Fruit fly (Drosophila melanogaster) whole organism, prepupa: Measurements from ENCODE around the gene CG7246.

Experiments
- CG10631 ChIP-seq: fragments of 200-800 bp; sonication (Bioruptor generic); optimal IDR thresholded peaks from 2 replicates; lab custom pipeline; 2016; ENCODE audit warnings: missing biosample characterization, missing genetic modification characterization
- CG10669 ChIP-seq: fragments of 200-800 bp; sonication (Bioruptor generic); optimal IDR thresholded peaks from 3 replicates; lab custom pipeline; 2018; ENCODE audit warnings: missing biosample characterization, mild to moderate bottlenecking, missing genetic modification characterization, moderate library complexity
- CG11294 ChIP-seq: fragments of 200-800 bp; sonication (Bioruptor generic); IDR thresholded peaks from 2 replicates; pipeline ENCODE4 v1.3.6; 2022; ENCODE audit warnings: missing biosample characterization, missing genetic modification characterization
- CG11902 ChIP-seq: fragments of 200-800 bp; sonication (Bioruptor generic); optimal IDR thresholded peaks from 3 replicates; lab custom pipeline; 2016; ENCODE audit warnings: missing biosample characterization, missing genetic modification characterization
- CG15336 ChIP-seq: fragments of 200-800 bp; sonication (Bioruptor generic); IDR thresholded peaks from 2 replicates; pipeline ENCODE4 v1.3.6; 2022; ENCODE audit warnings: missing biosample characterization, missing genetic modification characterization
- CG1621 ChIP-seq: fragments of 200-800 bp; sonication (Bioruptor generic); optimal IDR thresholded peaks from 3 replicates; lab custom pipeline; 2018; ENCODE audit warnings: missing biosample characterization, mild to moderate bottlenecking, missing genetic modification characterization
- CG16779 ChIP-seq: fragments of 200-800 bp; sonication (Bioruptor generic); optimal IDR thresholded peaks from 3 replicates; lab custom pipeline; 2017; ENCODE audit warnings: missing biosample characterization, mild to moderate bottlenecking, missing genetic modification characterization
- CG3032 ChIP-seq: fragments of 200-800 bp; optimal IDR thresholded peaks from 2 replicates; lab custom pipeline; 2019; ENCODE audit warnings: missing biosample characterization, mild to moderate bottlenecking, missing genetic modification characterization, moderate library complexity
- CG31627 ChIP-seq: fragments of 200-800 bp; sonication (Bioruptor generic); optimal IDR thresholded peaks from 3 replicates; lab custom pipeline; 2016; ENCODE audit warnings: missing biosample characterization, missing genetic modification characterization
- CG32006 ChIP-seq: fragments of 200-800 bp; sonication (Bioruptor generic); optimal IDR thresholded peaks from 3 replicates; lab custom pipeline; 2017; ENCODE audit warnings: missing biosample characterization, mild to moderate bottlenecking, missing genetic modification characterization
- CG34406 ChIP-seq: fragments of 200-800 bp; sonication (Bioruptor generic); optimal IDR thresholded peaks from 3 replicates; lab custom pipeline; 2016; ENCODE audit warnings: missing biosample characterization, missing genetic modification characterization
- CG4318 ChIP-seq: fragments of 200-800 bp; sonication (Bioruptor generic); optimal IDR thresholded peaks from 3 replicates; lab custom pipeline; 2017; ENCODE audit warnings: missing biosample characterization, mild to moderate bottlenecking, missing genetic modification characterization
- CG6276 ChIP-seq: fragments of 200-800 bp; sonication (Bioruptor generic); optimal IDR thresholded peaks from 2 replicates; lab custom pipeline; 2017; ENCODE audit warnings: missing biosample characterization, mild to moderate bottlenecking, missing genetic modification characterization
- CG6792 ChIP-seq: fragments of 200-800 bp; sonication (Bioruptor generic); optimal IDR thresholded peaks from 3 replicates; lab custom pipeline; 2016; ENCODE audit warnings: missing biosample characterization, missing genetic modification characterization
- CG6808 ChIP-seq: fragments of 200-800 bp; sonication (Bioruptor generic); optimal IDR thresholded peaks from 3 replicates; lab custom pipeline; 2017; ENCODE audit warnings: missing biosample characterization, missing genetic modification characterization, mild to moderate bottlenecking, moderate library complexity, missing genetic modification reagents
- CG6854 ChIP-seq: fragments of 200-800 bp; sonication (Bioruptor generic); optimal IDR thresholded peaks from 2 replicates; lab custom pipeline; 2017; ENCODE audit warnings: missing biosample characterization, mild to moderate bottlenecking, missing genetic modification characterization
- CG7368 ChIP-seq: fragments of 200-800 bp; sonication (Bioruptor generic); optimal IDR thresholded peaks from 3 replicates; lab custom pipeline; 2016; ENCODE audit warnings: missing biosample characterization, missing genetic modification characterization
- CG8119 ChIP-seq: fragments of 200-800 bp; sonication (Bioruptor generic); IDR thresholded peaks from 3 replicates; pipeline ENCODE4 v1.3.6; 2022; ENCODE audit warnings: missing biosample characterization, missing genetic modification characterization
- CG8319 ChIP-seq: fragments of 200-800 bp; sonication (Bioruptor generic); optimal IDR thresholded peaks from 3 replicates; lab custom pipeline; 2016; ENCODE audit warnings: missing biosample characterization, missing genetic modification characterization
- CG8632 ChIP-seq: fragments of 200-800 bp; sonication (Bioruptor generic); optimal IDR thresholded peaks from 3 replicates; lab custom pipeline; 2016; ENCODE audit warnings: missing biosample characterization, missing genetic modification characterization
- CG9139 ChIP-seq: fragments of 200-800 bp; sonication (Bioruptor generic); optimal IDR thresholded peaks from 3 replicates; lab custom pipeline; 2017; ENCODE audit warnings: missing biosample characterization, mild to moderate bottlenecking, missing genetic modification characterization
- Eip75B ChIP-seq: fragments of 200-800 bp; sonication (Bioruptor generic); optimal IDR thresholded peaks from 3 replicates; lab custom pipeline; 2016; ENCODE audit warnings: missing biosample characterization, missing genetic modification characterization
- Eip93F ChIP-seq: fragments of 200-800 bp; sonication (Bioruptor generic); optimal IDR thresholded peaks from 2 replicates; lab custom pipeline; 2016; ENCODE audit warnings: missing biosample characterization, mild to moderate bottlenecking, missing genetic modification characterization
- Ets96B ChIP-seq: fragments of 200-800 bp; optimal IDR thresholded peaks from 2 replicates; lab custom pipeline; 2019; ENCODE audit warnings: missing biosample characterization, mild to moderate bottlenecking, missing genetic modification characterization, moderate library complexity
- Gug ChIP-seq: fragments of 200-800 bp; sonication (Bioruptor generic); IDR thresholded peaks from 2 replicates; pipeline ENCODE4 v1.3.6; 2022; ENCODE audit warnings: missing biosample characterization, missing genetic modification characterization
- Hr38 ChIP-seq: sonication (Bioruptor generic); optimal IDR thresholded peaks from 2 replicates; lab custom pipeline; 2016; ENCODE audit warnings: missing biosample characterization, missing genetic modification characterization
- Hr39 ChIP-seq: fragments of 200-800 bp; sonication (Bioruptor generic); optimal IDR thresholded peaks from 2 replicates; lab custom pipeline; 2016; ENCODE audit warnings: missing biosample characterization, missing genetic modification characterization
- Hr4 ChIP-seq: fragments of 200-800 bp; sonication (Bioruptor generic); optimal IDR thresholded peaks from 3 replicates; lab custom pipeline; 2016; ENCODE audit warnings: missing biosample characterization, missing genetic modification characterization
- Lpt ChIP-seq: fragments of 200-800 bp; sonication (Bioruptor generic); optimal IDR thresholded peaks from 3 replicates; lab custom pipeline; 2016; ENCODE audit warnings: missing biosample characterization, missing genetic modification characterization
- Met ChIP-seq: fragments of 200-800 bp; sonication (Bioruptor generic); optimal IDR thresholded peaks from 3 replicates; lab custom pipeline; 2016; ENCODE audit warnings: missing biosample characterization, missing genetic modification characterization
- Sox15 ChIP-seq: fragments of 200-800 bp; sonication (Bioruptor generic); optimal IDR thresholded peaks from 3 replicates; lab custom pipeline; 2016; ENCODE audit warnings: missing biosample characterization, missing genetic modification characterization
- achi ChIP-seq: fragments of 200-800 bp; sonication (Bioruptor generic); optimal IDR thresholded peaks from 3 replicates; lab custom pipeline; 2016; ENCODE audit warnings: missing biosample characterization, missing genetic modification characterization
- acj6 ChIP-seq: fragments of 200-800 bp; sonication (Bioruptor generic); optimal IDR thresholded peaks from 3 replicates; lab custom pipeline; 2016; ENCODE audit warnings: missing biosample characterization, missing genetic modification characterization
- cyc ChIP-seq: fragments of 200-800 bp; sonication (Bioruptor generic); optimal IDR thresholded peaks from 3 replicates; lab custom pipeline; 2016; ENCODE audit warnings: missing biosample characterization, missing genetic modification characterization
- dac ChIP-seq: fragments of 200-800 bp; sonication (Bioruptor generic); optimal IDR thresholded peaks from 2 replicates; lab custom pipeline; 2017; ENCODE audit warnings: missing biosample characterization, mild to moderate bottlenecking, missing genetic modification characterization
- dsx ChIP-seq: fragments of 200-800 bp; optimal IDR thresholded peaks from 3 replicates; lab custom pipeline; 2019; ENCODE audit warnings: missing biosample characterization, mild to moderate bottlenecking, missing genetic modification characterization, moderate library complexity; ENCODE audit not compliant: poor library complexity, severe bottlenecking
- eg ChIP-seq: fragments of 200-800 bp; sonication (Bioruptor generic); IDR thresholded peaks from 3 replicates; pipeline ENCODE4 v1.3.6; 2022; ENCODE audit warnings: missing biosample characterization, missing genetic modification characterization
- esn ChIP-seq: fragments of 200-800 bp; sonication (Bioruptor generic); optimal IDR thresholded peaks from 2 replicates; lab custom pipeline; 2016; ENCODE audit warnings: missing biosample characterization, mild to moderate bottlenecking, missing genetic modification characterization, moderate library complexity
- fd59A ChIP-seq: fragments of 200-800 bp; sonication (Bioruptor generic); optimal IDR thresholded peaks from 2 replicates; lab custom pipeline; 2017; ENCODE audit warnings: missing biosample characterization, mild to moderate bottlenecking, missing genetic modification characterization, missing genetic modification reagents
- fkh ChIP-seq: fragments of 200-800 bp; sonication (Bioruptor generic); optimal IDR thresholded peaks from 3 replicates; lab custom pipeline; 2017; ENCODE audit warnings: missing biosample characterization, mild to moderate bottlenecking, missing genetic modification characterization, moderate library complexity
- lz ChIP-seq: fragments of 200-800 bp; sonication (Bioruptor generic); optimal IDR thresholded peaks from 3 replicates; lab custom pipeline; 2016; ENCODE audit warnings: missing biosample characterization, missing genetic modification characterization
- net ChIP-seq: fragments of 200-800 bp; sonication (Bioruptor generic); optimal IDR thresholded peaks from 3 replicates; lab custom pipeline; 2016; ENCODE audit warnings: missing biosample characterization, missing genetic modification characterization
- salr ChIP-seq, 2 experiments: fragments of 200-800 bp; sonication (Bioruptor generic); optimal IDR thresholded peaks; 3 replicates each; lab custom pipeline; 2016 to 2018; ENCODE audit warnings: missing biosample characterization in 2 of 2, missing genetic modification characterization in 2 of 2, mild to moderate bottlenecking in 1 of 2
- spab ChIP-seq: fragments of 200-800 bp; sonication (Bioruptor generic); optimal IDR thresholded peaks from 2 replicates; lab custom pipeline; 2017; ENCODE audit warnings: missing biosample characterization, mild to moderate bottlenecking, missing genetic modification characterization, missing genetic modification reagents
- ss ChIP-seq, 2 experiments: fragments of 200-800 bp; sonication (Bioruptor generic); optimal IDR thresholded peaks; 2 replicates in 1 of 2; 3 replicates in 1 of 2; lab custom pipeline; 2017 to 2018; ENCODE audit warnings: mild to moderate bottlenecking in 2 of 2, missing biosample characterization in 2 of 2, missing genetic modification characterization in 2 of 2, moderate library complexity in 1 of 2
- svp ChIP-seq: fragments of 200-800 bp; sonication (Bioruptor generic); peaks from one replicate; lab custom pipeline; 2016; ENCODE audit warnings: missing biosample characterization, missing genetic modification characterization
- vri ChIP-seq: fragments of 200-800 bp; sonication (Bioruptor generic); optimal IDR thresholded peaks from 3 replicates; lab custom pipeline; 2016; ENCODE audit warnings: missing biosample characterization, mild to moderate bottlenecking, missing genetic modification characterization

The CG7246 gene

dm6 chrX:9046986-9047385 lies 33.9 kb downstream of the CG7246 start (continued):
- TF ChIP-seq spab (GFP tag; lab: Kevin White, UChicago) = no peak
- peak; percentile 37 for TF ChIP-seq fd59A (GFP tag; lab: Kevin White, UChicago)
- TF ChIP-seq CG8119 (GFP tag; lab: Robert Waterston, UW) = peak; percentile 76
- peak; percentile 58 for TF ChIP-seq Hr39
- TF ChIP-seq Hr38 (GFP tag; lab: Kevin White, UChicago) = no peak
- peak; percentile 77 for TF ChIP-seq CG11294
- TF ChIP-seq CG6808 = no peak
- TF ChIP-seq acj6 (GFP tag; lab: Kevin White, UChicago) = peak; percentile 66
- TF ChIP-seq CG6276 (GFP tag; lab: Kevin White, UChicago) = peak; percentile 72
- TF ChIP-seq CG10631 (GFP tag; lab: Kevin White, UChicago) = peak; percentile 45
- peak; percentile 69 for TF ChIP-seq Hr4
- peak; percentile 52 for TF ChIP-seq svp
- no peak for TF ChIP-seq vri
- peak; percentile 87 for TF ChIP-seq CG15336
- peak; percentile 58 for TF ChIP-seq achi
- TF ChIP-seq CG8319 (GFP tag; lab: Kevin White, UChicago) = no peak
- peak; percentile 62 for TF ChIP-seq CG32006
- peak; percentile 45 for TF ChIP-seq Lpt (GFP tag; lab: Kevin White, UChicago)
- peak; percentile 24 for TF ChIP-seq CG6792 (GFP tag; lab: Kevin White, UChicago)
- TF ChIP-seq esn (GFP tag; lab: Kevin White, UChicago) = no peak

DNA sequence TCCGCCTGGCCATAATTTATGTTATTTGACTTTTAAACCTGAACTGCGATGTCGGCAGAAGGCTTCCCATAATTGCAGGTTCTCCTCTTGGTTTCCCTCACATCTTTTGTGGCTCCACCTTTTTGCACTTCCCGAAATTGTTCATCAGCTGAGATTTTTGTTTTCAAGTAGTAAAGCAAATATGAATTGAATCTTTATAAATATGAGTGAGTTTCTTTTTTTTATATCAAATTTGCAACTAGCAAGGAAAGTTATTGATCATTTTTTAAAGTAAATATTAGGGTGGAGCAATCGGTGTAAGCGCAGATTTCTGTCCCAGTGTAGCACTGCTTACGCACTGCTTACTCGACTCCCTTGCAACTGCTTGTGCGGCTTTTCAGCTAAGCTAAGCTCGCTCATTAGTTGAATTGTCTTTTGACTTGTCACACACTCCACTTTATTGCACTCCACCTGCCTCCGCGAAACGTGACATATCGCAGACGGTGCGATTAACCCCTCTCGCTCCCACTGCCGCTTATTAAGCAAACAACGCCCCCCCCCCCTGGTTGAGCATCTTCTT lies 34.4 kb downstream of the CG7246 start:
- TF ChIP-seq CG6854 (GFP tag; lab: Kevin White, UChicago) (no peak), cyc (GFP tag; lab: Kevin White, UChicago) (no peak), esn (GFP tag; lab: Kevin White, UChicago) (peak; percentile 32), net (no peak), Eip93F (GFP tag; lab: Kevin White, UChicago) (no peak), CG6808 (no peak), Gug (GFP tag; lab: Robert Waterston, UW) (no peak), CG6276 (GFP tag; lab: Kevin White, UChicago) (no peak), CG11294 (no peak), Met (GFP tag; lab: Kevin White, UChicago) (peak; percentile 25), lz (GFP tag; lab: Kevin White, UChicago) (peak; percentile 26), CG8632 (peak; percentile 44), dac (GFP tag; lab: Kevin White, UChicago) (no peak), CG3032 (tag; lab: Kevin White, UChicago) (peak; percentile 28), Sox15 (GFP tag; lab: Kevin White, UChicago) (no peak), CG34406 (GFP tag; lab: Kevin White, UChicago) (peak; percentile 15), acj6 (GFP tag; lab: Kevin White, UChicago) (peak; percentile 33), CG4318 (GFP tag; lab: Kevin White, UChicago) (no peak), CG9139 (no peak), Hr39 (peak; percentile 35), Ets96B (tag; lab: Kevin White, UChicago) (peak; percentile 43), spab (GFP tag; lab: Kevin White, UChicago) (peak; percentile 32), CG1621 (no peak), Lpt (GFP tag; lab: Kevin White, UChicago) (no peak), CG7368 (GFP tag; lab: Kevin White, UChicago) (no peak), fkh (GFP tag; lab: Kevin White, UChicago) (no peak), dsx (GFP tag; lab: Kevin White, UChicago) (no peak), CG11902 (GFP tag; lab: Kevin White, UChicago) (no peak), svp (peak; percentile 64), CG32006 (peak; percentile 15), Hr38 (GFP tag; lab: Kevin White, UChicago) (no peak), ss (GFP tag; optimal IDR thresholded peaks at IDR 0.05; lab: Kevin White, UChicago) (no peak), eg (GFP tag; lab: Robert Waterston, UW) (no peak), Eip75B (GFP tag; lab: Kevin White, UChicago) (peak; percentile 20), CG10669 (GFP tag; lab: Kevin White, UChicago) (peak; percentile 41), achi (peak; percentile 34), CG10631 (GFP tag; lab: Kevin White, UChicago) (peak; percentile 29), CG8119 (GFP tag; lab: Robert Waterston, UW) (peak; percentile 46; the same call in 1 of the 3 replicates), salr (GFP tag; optimal IDR thresholded peaks at IDR 0.05; lab: Kevin White, UChicago) (no peak), CG15336 (0 out of 2 replicates have a peak, but pooled peaks have one; percentile 9), CG31627 (peak; percentile 22), CG16779 (tag; lab: Kevin White, UChicago) (no peak)
